Worm (Caenorhabditis elegans): Measurements from ENCODE around the gene sto-2.

Gene sto-2

DNA sequence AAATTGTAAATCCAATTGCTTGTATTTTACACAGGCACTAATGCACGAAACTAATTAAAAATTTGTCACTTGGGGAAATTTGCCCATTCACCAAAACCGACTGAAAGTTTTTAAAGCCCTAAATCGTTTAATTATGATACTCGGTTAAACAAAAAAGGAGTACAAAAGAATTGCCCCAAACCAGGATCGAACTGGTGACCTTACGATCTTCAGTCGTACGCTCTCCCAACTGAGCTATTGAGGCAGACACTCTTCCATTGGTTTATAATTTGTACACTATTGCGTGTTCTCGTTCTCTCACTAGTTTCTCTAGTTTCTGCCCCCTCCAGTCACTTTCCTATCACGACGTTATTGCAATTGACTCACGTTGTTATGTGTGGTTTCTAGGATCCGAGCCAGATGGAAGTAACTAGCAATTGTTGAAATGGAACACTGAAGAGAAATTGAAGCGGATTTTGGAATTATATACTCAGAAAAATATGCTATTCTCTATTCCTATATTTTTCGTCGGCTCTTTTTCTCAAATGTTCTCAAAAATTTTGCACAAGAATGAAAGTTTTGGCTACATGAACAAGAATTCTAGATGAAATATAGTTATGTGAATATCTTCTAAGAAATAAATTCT is 3.9 kb downstream of the sto-2 start (continued):
- TF ChIP-seq nhr-76 (tag; optimal IDR thresholded peaks at IDR 0.05) (no peak), F16B12.6 (tag; optimal IDR thresholded peaks at IDR 0.05) (no peak), ceh-90 (tag; optimal IDR thresholded peaks at IDR 0.05) (no peak), nhr-47 (tag; optimal IDR thresholded peaks at IDR 0.05) (peak; percentile 70), pag-3 (tag; optimal IDR thresholded peaks at IDR 0.05; ENCODE audit: borderline replicate concordance, insufficient read depth) (no peak), pax-3 (tag; optimal IDR thresholded peaks at IDR 0.05) (no peak), ama-1 (optimal IDR thresholded peaks at IDR 0.05) (no peak), irx-1 (tag; optimal IDR thresholded peaks at IDR 0.05) (no peak), nhr-90 (tag; optimal IDR thresholded peaks at IDR 0.05; ENCODE audit: poor library complexity) (peak; percentile 27), nhr-84 (tag; optimal IDR thresholded peaks at IDR 0.05) (no peak), ceh-88 (GFP tag; IDR thresholded peaks at IDR 0.05) (no peak), dpl-1 (GFP tag; optimal IDR thresholded peaks at IDR 0.05) (no peak), C34B4.2 (tag; optimal IDR thresholded peaks at IDR 0.05) (no peak), jun-1 (tag; optimal IDR thresholded peaks at IDR 0.05) (no peak), aha-1 (tag; optimal IDR thresholded peaks at IDR 0.05) (no peak), elt-2 (tag; optimal IDR thresholded peaks at IDR 0.05) (peak; percentile 49), elt-3 (tag; optimal IDR thresholded peaks at IDR 0.05) (peak in 2 of 6 experiments; percentile 24 to 28), efl-1 (optimal IDR thresholded peaks at IDR 0.05) (peak in 1 of 2 experiments; percentile 5), efl-1 (GFP tag; optimal IDR thresholded peaks at IDR 0.05 in 1 of 2) (peak in 1 of 2 experiments; percentile 90), snu-23 (GFP tag; optimal IDR thresholded peaks at IDR 0.05) (peak; percentile 68), lin-14 (GFP tag; optimal IDR thresholded peaks at IDR 0.05) (peak; percentile 39), unc-98 (GFP tag; IDR thresholded peaks at IDR 0.05) (no peak), mab-9 (GFP tag; IDR thresholded peaks at IDR 0.05) (no peak), lir-3 (tag; optimal IDR thresholded peaks at IDR 0.05; ENCODE audit: poor library complexity) (peak; percentile 45), nhr-19 (GFP tag; conservative IDR thresholded peaks at IDR 0.05) (peak; percentile 57), mef-2 (tag; optimal IDR thresholded peaks at IDR 0.05) (no peak), unc-130 (tag; optimal IDR thresholded peaks at IDR 0.05) (peak; percentile 38), nhr-71 (tag; optimal IDR thresholded peaks at IDR 0.05) (peak; percentile 56), Y116A8C.19 (tag; optimal IDR thresholded peaks at IDR 0.05; ENCODE audit: borderline replicate concordance) (no peak), tlp-1 (tag; optimal IDR thresholded peaks at IDR 0.05) (no peak), sup-37 (GFP tag; optimal IDR thresholded peaks at IDR 0.05) (no peak)

DNA sequence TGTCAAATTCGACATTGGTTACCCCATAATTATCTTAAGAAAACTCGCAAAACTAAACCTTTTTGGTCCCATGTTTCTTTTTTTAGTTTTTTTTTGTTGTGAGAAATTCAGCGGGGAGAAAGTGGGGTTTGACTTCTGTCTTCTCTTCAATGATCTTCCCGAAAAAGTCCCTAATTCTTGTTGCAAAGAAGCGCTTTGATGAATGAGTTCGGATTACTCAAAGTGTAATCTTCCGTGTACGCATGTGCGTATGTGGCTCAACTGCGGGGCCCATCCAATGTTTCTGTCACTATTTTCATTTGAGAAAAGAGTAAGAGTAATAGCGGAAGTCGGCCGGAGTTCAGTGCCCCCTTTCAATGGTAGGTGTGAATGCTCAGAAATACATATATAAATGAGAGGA is 12.0 kb downstream of the sto-2 start:
- no peak for TF ChIP-seq jun-1 (tag; optimal IDR thresholded peaks at IDR 0.05)
- TF ChIP-seq Y116A8C.19 (tag; optimal IDR thresholded peaks at IDR 0.05; ENCODE audit: borderline replicate concordance), result no peak
- TF ChIP-seq nhr-237 (tag; optimal IDR thresholded peaks at IDR 0.05), result no peak
- no peak for TF ChIP-seq nhr-85 (tag)
- no peak for TF ChIP-seq elt-3 (tag; optimal IDR thresholded peaks at IDR 0.05)
- no peak for TF ChIP-seq lin-14 (GFP tag; optimal IDR thresholded peaks at IDR 0.05)
- no peak for TF ChIP-seq nhr-90 (tag; optimal IDR thresholded peaks at IDR 0.05; ENCODE audit: poor library complexity)
- no peak for TF ChIP-seq mep-1 (tag; optimal IDR thresholded peaks at IDR 0.05)
- TF ChIP-seq mef-2 (tag; optimal IDR thresholded peaks at IDR 0.05), result no peak
- no peak for TF ChIP-seq egl-13 (tag; optimal IDR thresholded peaks at IDR 0.05)
- TF ChIP-seq hpl-2 (GFP tag; optimal IDR thresholded peaks at IDR 0.05), result no peak
- no peak for TF ChIP-seq lin-15B (tag; optimal IDR thresholded peaks at IDR 0.05)
- TF ChIP-seq C16A3.4 (tag; optimal IDR thresholded peaks at IDR 0.05), result no peak
- TF ChIP-seq nhr-71 (tag; optimal IDR thresholded peaks at IDR 0.05), result no peak
- no peak for TF ChIP-seq nhr-76 (tag; optimal IDR thresholded peaks at IDR 0.05)
- no peak for TF ChIP-seq irx-1 (tag; optimal IDR thresholded peaks at IDR 0.05)
- TF ChIP-seq grh-1 (GFP tag; IDR thresholded peaks at IDR 0.05), result no peak

DNA sequence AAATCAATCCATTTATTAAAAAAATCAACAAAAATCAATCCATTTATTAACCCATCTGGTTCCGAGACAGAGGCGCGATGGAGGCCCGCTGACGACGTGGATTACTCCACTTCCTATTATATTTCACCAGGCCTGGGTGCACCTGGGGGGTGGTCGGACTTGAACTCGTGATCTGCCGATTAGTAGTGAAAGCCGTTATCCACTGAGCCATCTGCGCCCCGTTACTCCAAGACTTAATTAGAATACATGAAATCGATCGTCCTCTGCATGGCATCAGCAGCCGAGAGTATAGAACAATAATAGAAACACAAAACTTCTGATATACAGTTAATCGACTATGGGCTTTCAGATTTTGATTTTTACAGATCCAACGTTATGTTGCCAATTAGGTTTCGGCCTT is 13.6 kb downstream of the sto-2 start:
- TF ChIP-seq ama-1 (optimal IDR thresholded peaks at IDR 0.05) (no peak), nhr-11 (tag; optimal IDR thresholded peaks at IDR 0.05) (no peak), efl-1 (optimal IDR thresholded peaks at IDR 0.05) (no peak), efl-1 (GFP tag; optimal IDR thresholded peaks at IDR 0.05 in 1 of 2) (no peak)

Data from whole organism, L1 larva.